Worm (Caenorhabditis elegans) whole organism, late embryonic: ENCODE measurements around the gene ugt-12.

Source experiments
- elt-4 ChIP-seq: sonication (generic microtip); optimal IDR thresholded peaks from 2 replicates; lab custom pipeline; 2016; ENCODE audit warnings: missing genetic modification characterization, missing compliant biosample characterization
- madf-2 ChIP-seq: sonication (generic microtip); optimal IDR thresholded peaks from 2 replicates; lab custom pipeline; 2017; ENCODE audit warnings: missing genetic modification characterization, missing compliant biosample characterization
- ztf-16 ChIP-seq: sonication (generic microtip); optimal IDR thresholded peaks from 2 replicates; lab custom pipeline; 2017; ENCODE audit warnings: missing genetic modification characterization, missing compliant biosample characterization

DNA sequence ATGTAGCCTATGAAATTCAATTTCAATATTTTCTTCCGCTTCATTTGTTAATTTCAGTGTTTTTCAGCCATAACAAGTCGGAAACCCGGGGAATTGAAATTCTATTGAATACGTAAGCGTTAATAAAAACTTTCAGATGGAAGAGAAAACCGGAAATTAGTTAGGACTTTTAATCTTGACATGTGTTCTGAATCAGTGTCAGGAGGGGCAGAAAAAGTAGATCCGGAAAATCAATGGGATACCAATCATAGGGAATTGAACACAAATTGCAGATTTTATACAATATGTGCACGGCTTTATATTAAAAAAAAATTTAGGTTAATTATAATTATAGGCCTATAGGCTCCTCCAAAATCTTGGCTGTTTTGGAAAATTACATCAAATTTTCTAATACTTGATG lies 25.1 kb downstream of the ugt-12 start:
- TF ChIP-seq ztf-16 (tag; lab: Kevin White, UChicago) = no peak
- TF ChIP-seq elt-4 (tag; lab: Kevin White, UChicago) = no peak
- TF ChIP-seq madf-2 (tag; lab: Kevin White, UChicago) = no peak
